Fruit fly (Drosophila melanogaster) whole organism, larva: Measurements from ENCODE around the gene Gale.

ENCODE experiments used
- noc ChIP-seq: fragments of 200-800 bp; sonication (Bioruptor generic); optimal IDR thresholded peaks from 3 replicates; lab custom pipeline; 2019; ENCODE audit warnings: missing biosample characterization, mild to moderate bottlenecking, missing genetic modification characterization, moderate library complexity

Gene Gale

dm6 chr3L:695510-695909, 47.2 kb downstream of the Gale start:
- TF ChIP-seq noc = no peak

dm6 chr3L:696404-697054, 48.2 kb downstream of the Gale start:
- peak; percentile 85 for TF ChIP-seq noc

- no peak for TF ChIP-seq noc
Observed at dm6 chr3L:697055-697427, 48.7 kb downstream of the Gale start.

dm6 chr3L:697724-698123, 49.4 kb downstream of the Gale start:
- TF ChIP-seq noc = no peak

- no peak for TF ChIP-seq noc
Observed at dm6 chr3L:698748-699367, 50.5 kb downstream of the Gale start, which contains the start of gene CG13894. Gene CG13894, minus strand, starts transcription at chr3L:699144.

- no peak for TF ChIP-seq noc
Observed at dm6 chr3L:699368-700150, 51.2 kb downstream of the Gale start.

dm6 chr3L:700160-700917, 52.0 kb downstream of the Gale start:
- peak; percentile 43 for TF ChIP-seq noc
